Worm (Caenorhabditis elegans): Measurements from ENCODE around the gene mtss-1.

The mtss-1 gene

DNA sequence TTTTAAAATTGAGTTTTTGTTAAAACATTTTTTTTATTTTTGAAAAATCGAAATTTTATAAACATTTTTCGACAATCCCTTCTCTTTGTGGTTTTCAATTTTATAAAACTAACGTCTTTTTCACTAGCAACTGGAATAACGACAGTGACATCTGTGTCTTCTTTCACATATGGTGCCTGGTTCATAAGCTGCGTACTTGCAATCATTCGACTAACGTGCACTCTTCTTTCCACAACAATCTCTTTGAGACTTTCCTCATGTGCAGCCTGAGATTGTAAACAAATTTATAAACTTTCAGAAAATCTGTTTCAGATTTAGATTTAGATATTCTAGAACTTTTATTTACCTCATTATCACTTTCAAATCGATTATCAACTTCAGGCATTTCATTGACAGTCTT lies 3.1 kb upstream of the mtss-1 start:
- TF ChIP-seq rcor-1 (GFP tag; IDR thresholded peaks at IDR 0.05) (no peak), aptf-3 (GFP tag; IDR thresholded peaks at IDR 0.05) (no peak), dpff-1 (tag; optimal IDR thresholded peaks at IDR 0.05) (no peak), hlh-12 (tag; optimal IDR thresholded peaks at IDR 0.05) (no peak), lag-1 (GFP tag; IDR thresholded peaks at IDR 0.05) (no peak), Y56A3A.18 (GFP tag; IDR thresholded peaks at IDR 0.05) (no peak), zfh-2 (GFP tag; conservative IDR thresholded peaks at IDR 0.05) (no peak), atf-7 (tag; optimal IDR thresholded peaks at IDR 0.05) (no peak), K11D2.4 (GFP tag; IDR thresholded peaks at IDR 0.05) (no peak), F57A8.1 (GFP tag; optimal IDR thresholded peaks at IDR 0.05) (no peak), snpc-1.1 (tag; optimal IDR thresholded peaks at IDR 0.05; ENCODE audit: insufficient read depth) (no peak), nfya-1 (tag; optimal IDR thresholded peaks at IDR 0.05; ENCODE audit: borderline replicate concordance, insufficient read depth) (no peak), F37B4.10 (GFP tag; IDR thresholded peaks at IDR 0.05) (no peak), lsy-27 (tag; optimal IDR thresholded peaks at IDR 0.05; ENCODE audit: borderline replicate concordance, insufficient read depth) (no peak)

DNA sequence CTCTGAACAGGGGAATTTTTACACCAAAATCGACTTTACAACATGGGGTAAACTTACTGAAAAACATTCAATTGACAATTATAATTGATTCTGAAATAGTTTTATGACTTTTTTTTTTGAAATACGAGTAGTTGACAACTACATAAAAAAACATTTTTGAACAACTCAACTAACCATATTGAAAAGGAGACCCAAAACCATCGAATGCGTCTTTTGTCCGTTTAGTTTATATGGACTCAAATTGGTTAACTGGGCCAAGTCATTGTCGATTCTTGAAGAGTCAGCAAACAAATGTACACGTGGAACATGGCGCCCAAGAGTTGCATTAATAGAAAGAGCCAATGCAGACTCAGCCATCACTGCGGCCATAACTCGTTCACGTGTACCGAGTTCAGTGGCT lies 1.6 kb upstream of the mtss-1 start:
- no peak for TF ChIP-seq efl-1 (GFP tag; optimal IDR thresholded peaks at IDR 0.05)
- TF ChIP-seq nhr-27 (tag; optimal IDR thresholded peaks at IDR 0.05): no peak
- no peak for TF ChIP-seq cebp-2 (GFP tag; IDR thresholded peaks at IDR 0.05)
- TF ChIP-seq F49E8.2 (tag; optimal IDR thresholded peaks at IDR 0.05; ENCODE audit: insufficient read depth): no peak
- TF ChIP-seq ekl-4 (GFP tag; IDR thresholded peaks at IDR 0.05): no peak
- no peak for TF ChIP-seq F37B4.10 (GFP tag; IDR thresholded peaks at IDR 0.05)
- TF ChIP-seq F33H1.4 (GFP tag; IDR thresholded peaks at IDR 0.05): no peak
- no peak for TF ChIP-seq ZK185.1 (tag; optimal IDR thresholded peaks at IDR 0.05; ENCODE audit: poor library complexity, severe bottlenecking)
- no peak for TF ChIP-seq tbx-9 (tag; optimal IDR thresholded peaks at IDR 0.05; ENCODE audit: borderline replicate concordance)
- no peak for TF ChIP-seq nfya-2 (GFP tag; IDR thresholded peaks at IDR 0.05)
- TF ChIP-seq mes-4 (tag; optimal IDR thresholded peaks at IDR 0.05): no peak
- no peak for TF ChIP-seq ceh-91 (GFP tag; IDR thresholded peaks at IDR 0.05)
- no peak for TF ChIP-seq ccch-3 (GFP tag; optimal IDR thresholded peaks at IDR 0.05)
- no peak for TF ChIP-seq rec-8 (tag; optimal IDR thresholded peaks at IDR 0.05)

DNA sequence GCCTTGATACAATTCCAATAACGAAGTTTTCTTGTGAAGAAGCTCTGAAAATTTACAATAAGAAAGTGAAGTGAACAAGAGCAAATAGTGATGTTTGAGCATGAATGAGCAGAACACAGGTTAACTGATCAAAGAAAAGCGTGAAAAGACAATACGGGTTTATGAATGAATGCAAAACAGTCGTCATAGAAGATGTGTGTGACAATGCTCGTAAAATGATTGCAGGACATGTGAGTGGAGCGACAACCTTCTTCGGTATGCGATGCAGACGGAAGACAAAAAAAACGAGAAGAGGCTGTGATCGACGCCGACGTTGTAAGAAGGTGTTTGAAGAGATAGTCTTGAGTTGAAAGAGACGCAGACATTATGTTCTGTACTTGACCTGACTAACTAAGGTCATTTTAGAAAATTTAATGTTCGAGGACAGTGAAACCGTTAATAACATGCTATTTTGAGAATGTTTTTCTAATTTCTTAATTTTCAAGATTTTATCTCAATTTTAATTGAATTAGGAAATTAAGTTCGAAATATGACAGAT lies 750 bp upstream of the mtss-1 start, which contains the start of gene mig-22:
TSS of gene mig-22 (minus strand) at position 51 of the 538 bp plus-strand sequence.
- TF ChIP-seq let-607 (tag; optimal IDR thresholded peaks at IDR 0.05) (no peak), hmg-1.2 (GFP tag; IDR thresholded peaks at IDR 0.05) (peak; percentile 70; the same call in 1 of the 2 replicates)

DNA sequence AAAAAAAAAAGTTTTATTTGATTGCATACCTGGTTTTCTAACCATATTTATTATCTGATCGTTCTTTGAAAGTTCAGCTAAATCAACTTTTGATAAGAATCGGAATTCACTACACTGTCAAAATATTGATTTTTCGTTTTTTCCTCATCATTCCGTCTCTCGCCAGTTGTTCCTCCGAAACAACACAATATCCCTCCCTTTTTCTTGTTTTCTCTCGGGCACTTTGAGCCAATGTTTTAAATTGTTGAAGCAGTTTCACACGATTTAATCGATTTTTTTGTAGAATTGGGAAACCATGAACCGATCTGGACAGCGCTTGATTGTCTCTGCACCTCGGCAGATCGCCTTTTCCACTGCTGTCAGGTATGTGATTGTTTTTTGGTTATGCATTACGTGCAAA lies 1.1 kb downstream of the mtss-1 start, which contains the start of gene K02D10.1:
TSS of gene K02D10.1 (plus strand) at position 284 of the 400 bp plus-strand sequence.
- TF ChIP-seq ama-1 (optimal IDR thresholded peaks at IDR 0.05) (peak; percentile 56), ama-1 (GFP tag; optimal IDR thresholded peaks at IDR 0.05) (no peak), cebp-1 (GFP tag; IDR thresholded peaks at IDR 0.05) (no peak), cebp-1 (tag; optimal IDR thresholded peaks at IDR 0.05) (no peak)
